Worm (Caenorhabditis elegans): ENCODE results near the gene ttll-4.

Gene ttll-4

DNA sequence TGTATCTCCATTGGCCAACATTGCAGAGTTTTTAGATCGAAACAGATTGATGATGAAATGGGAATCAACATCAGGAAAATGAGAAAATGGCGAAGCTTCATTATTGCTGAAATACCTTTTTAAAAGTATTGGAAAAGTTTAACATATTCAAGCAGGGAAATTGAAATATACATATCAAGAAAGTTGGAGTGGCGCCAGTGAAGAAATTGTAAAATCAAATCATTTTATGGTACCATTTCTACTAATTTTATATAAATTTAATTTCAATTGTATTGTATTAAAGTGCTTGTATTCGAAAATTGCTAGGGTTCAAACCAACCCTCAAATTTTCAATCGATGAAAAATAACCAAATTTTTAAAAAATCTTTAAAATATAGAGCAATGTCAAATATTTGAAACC, 17.6 kb upstream of the ttll-4 start, which contains the start of gene srt-55:
srt-55 (minus strand) TSS at position 101 of the 400 bp plus-strand sequence.
- TF ChIP-seq ceh-30 (tag; optimal IDR thresholded peaks at IDR 0.05) (no peak), ets-4 (tag; optimal IDR thresholded peaks at IDR 0.05) (no peak), elt-4 (tag; optimal IDR thresholded peaks at IDR 0.05) (no peak), syd-9 (tag; optimal IDR thresholded peaks at IDR 0.05) (no peak), C08G9.2 (tag; optimal IDR thresholded peaks at IDR 0.05) (no peak), nhr-232 (tag; optimal IDR thresholded peaks at IDR 0.05) (no peak), unc-42 (tag; optimal IDR thresholded peaks at IDR 0.05) (no peak), gmeb-2 (tag; optimal IDR thresholded peaks at IDR 0.05) (no peak), ceh-24 (tag; optimal IDR thresholded peaks at IDR 0.05) (no peak)

DNA sequence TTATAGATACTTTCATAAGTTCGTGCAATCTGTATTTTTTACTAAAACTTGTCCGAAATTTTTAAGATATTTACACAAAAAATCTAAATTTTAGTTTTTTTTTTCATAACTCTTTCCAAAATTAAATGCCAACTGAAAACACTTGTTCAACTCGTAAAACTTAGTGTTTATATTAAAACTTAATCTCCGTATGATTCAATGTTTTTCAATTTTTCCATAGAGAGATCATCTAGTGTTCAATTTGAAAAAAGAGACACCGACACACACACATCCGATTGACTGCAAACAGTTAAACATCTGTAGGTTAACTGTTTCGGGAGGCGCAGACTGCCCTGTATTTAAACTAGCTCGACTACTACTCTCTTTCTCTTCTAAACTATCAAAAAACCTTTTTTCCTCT, 15.0 kb upstream of the ttll-4 start, which contains the start of gene T16H12.9:
T16H12.9 (plus strand) TSS at position 301 of the 400 bp plus-strand sequence.
- TF ChIP-seq npax-4 (tag; optimal IDR thresholded peaks at IDR 0.05) = no peak
- TF ChIP-seq elt-4 (tag; optimal IDR thresholded peaks at IDR 0.05) = no peak
- no peak for TF ChIP-seq K02D7.2 (tag; optimal IDR thresholded peaks at IDR 0.05)
- no peak for TF ChIP-seq elt-2 (tag; optimal IDR thresholded peaks at IDR 0.05)
- TF ChIP-seq ceh-18 (tag; optimal IDR thresholded peaks at IDR 0.05) = no peak

DNA sequence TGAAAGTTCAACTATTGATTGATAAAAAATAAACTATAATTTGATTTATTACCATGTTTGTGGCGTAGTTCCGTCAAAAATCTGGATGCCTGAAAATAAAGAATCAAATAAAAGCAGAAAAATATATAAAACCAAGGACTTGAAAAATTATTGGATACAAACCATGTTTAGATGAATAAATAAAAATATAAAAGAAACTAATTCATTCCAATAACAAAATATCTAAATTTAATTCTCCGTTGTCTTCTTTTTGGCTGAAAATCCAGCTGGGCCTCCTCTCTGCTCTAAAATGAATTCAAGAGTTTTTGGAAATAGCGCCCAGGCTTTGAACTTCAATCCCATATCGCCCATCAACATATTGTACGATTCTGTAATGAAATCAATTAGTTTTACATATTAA, 11.0 kb upstream of the ttll-4 start, which contains the start of gene vps-29:
vps-29 (minus strand) TSS at position 101 of the 400 bp plus-strand sequence.
- TF ChIP-seq F13H6.1 (tag; optimal IDR thresholded peaks at IDR 0.05) = no peak
- no peak for TF ChIP-seq fkh-6 (tag; optimal IDR thresholded peaks at IDR 0.05)
- no peak for TF ChIP-seq hlh-30 (tag; optimal IDR thresholded peaks at IDR 0.05; ENCODE audit: insufficient read depth)
- TF ChIP-seq unc-86 (tag; optimal IDR thresholded peaks at IDR 0.05) = no peak
- no peak for TF ChIP-seq ceh-9 (tag; optimal IDR thresholded peaks at IDR 0.05)
- no peak for TF ChIP-seq pqm-1 (tag; optimal IDR thresholded peaks at IDR 0.05)
- no peak for TF ChIP-seq lin-11 (tag; optimal IDR thresholded peaks at IDR 0.05)
- no peak for TF ChIP-seq dmd-4 (tag; optimal IDR thresholded peaks at IDR 0.05; ENCODE audit: borderline replicate concordance)
- TF ChIP-seq elt-2 (tag; optimal IDR thresholded peaks at IDR 0.05) = no peak
- no peak for TF ChIP-seq tbx-2 (tag; optimal IDR thresholded peaks at IDR 0.05)
- TF ChIP-seq pag-3 (tag; optimal IDR thresholded peaks at IDR 0.05; ENCODE audit: borderline replicate concordance) = no peak

DNA sequence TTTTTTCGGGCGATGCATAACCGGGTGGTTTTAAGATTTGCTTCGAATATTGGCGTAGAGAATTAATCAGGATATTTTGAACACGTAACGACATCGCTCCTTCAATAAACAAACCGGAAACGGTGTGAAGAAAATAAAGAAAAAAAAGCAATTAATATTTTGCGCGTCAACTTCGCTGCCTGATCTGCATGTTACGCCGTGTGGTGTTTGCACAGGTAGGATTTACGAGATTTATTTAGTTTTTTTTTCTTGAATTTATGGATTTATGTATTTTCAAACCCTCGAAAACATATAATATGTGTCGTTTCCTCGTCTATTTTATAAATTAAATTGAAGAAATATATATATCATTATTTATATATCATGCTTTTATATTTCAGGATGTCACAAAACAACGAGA, 9.3 kb upstream of the ttll-4 start, which contains the start of the genes ZK1128.1 and mett-10:
ZK1128.1 (minus strand) TSS at position 99 of the 400 bp plus-strand sequence.
mett-10 (plus strand) TSS at position 375 of the 400 bp plus-strand sequence.
- TF ChIP-seq unc-42 (tag; optimal IDR thresholded peaks at IDR 0.05) (peak; percentile 13), nhr-232 (tag; optimal IDR thresholded peaks at IDR 0.05) (no peak)

DNA sequence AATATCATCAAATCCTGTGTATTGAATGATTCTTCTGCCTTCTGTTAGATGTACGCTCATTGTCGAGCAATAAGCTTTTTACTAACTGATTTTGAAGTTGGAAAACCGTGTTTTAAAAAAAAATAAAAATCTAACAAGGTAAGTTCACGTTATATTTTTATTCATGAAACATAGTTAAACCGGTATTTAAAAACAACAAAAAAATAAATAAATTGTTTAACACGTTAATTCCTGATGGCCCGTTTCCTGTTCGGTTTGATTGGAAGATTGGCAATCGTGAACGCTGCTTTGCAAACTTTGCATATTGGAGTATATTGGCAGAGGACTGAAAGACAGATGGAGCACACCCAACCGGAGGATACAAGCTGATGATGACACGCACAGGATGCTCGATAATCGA, 5.2 kb upstream of the ttll-4 start, which contains the start of gene ZK1128.3:
ZK1128.3 (minus strand) TSS at position 101 of the 400 bp plus-strand sequence.
- no peak for TF ChIP-seq ama-1 (optimal IDR thresholded peaks at IDR 0.05)
- no peak for TF ChIP-seq npax-4 (tag; optimal IDR thresholded peaks at IDR 0.05)
- TF ChIP-seq pha-4 (tag; optimal IDR thresholded peaks at IDR 0.05) = no peak
- no peak for TF ChIP-seq Y22D7AL.16 (tag; optimal IDR thresholded peaks at IDR 0.05)
- no peak for TF ChIP-seq ceh-19 (GFP tag; optimal IDR thresholded peaks at IDR 0.05)
- TF ChIP-seq syd-9 (tag; optimal IDR thresholded peaks at IDR 0.05) = no peak
- no peak for TF ChIP-seq lin-11 (tag; optimal IDR thresholded peaks at IDR 0.05)
- no peak for TF ChIP-seq hlh-6 (tag; optimal IDR thresholded peaks at IDR 0.05)
- no peak for TF ChIP-seq gmeb-2 (tag; optimal IDR thresholded peaks at IDR 0.05)
- TF ChIP-seq madf-2 (tag; optimal IDR thresholded peaks at IDR 0.05) = no peak
- no peak for TF ChIP-seq elt-4 (tag; optimal IDR thresholded peaks at IDR 0.05)
- TF ChIP-seq ztf-16 (tag; optimal IDR thresholded peaks at IDR 0.05) = no peak
- TF ChIP-seq unc-42 (tag; optimal IDR thresholded peaks at IDR 0.05) = no peak
- TF ChIP-seq ceh-31 (tag; optimal IDR thresholded peaks at IDR 0.05) = no peak
- TF ChIP-seq ceh-48 (tag; optimal IDR thresholded peaks at IDR 0.05) = no peak
- TF ChIP-seq tbx-7 (tag; optimal IDR thresholded peaks at IDR 0.05) = no peak
- no peak for TF ChIP-seq pqm-1 (tag; optimal IDR thresholded peaks at IDR 0.05)
- TF ChIP-seq hlh-8 (tag; optimal IDR thresholded peaks at IDR 0.05) = no peak
- no peak for TF ChIP-seq ceh-2 (tag; optimal IDR thresholded peaks at IDR 0.05)
- TF ChIP-seq ceh-14 (tag; optimal IDR thresholded peaks at IDR 0.05) = no peak
